Fruit fly (Drosophila melanogaster): Measurements from ENCODE around the gene CG8852.

Gene CG8852

DNA sequence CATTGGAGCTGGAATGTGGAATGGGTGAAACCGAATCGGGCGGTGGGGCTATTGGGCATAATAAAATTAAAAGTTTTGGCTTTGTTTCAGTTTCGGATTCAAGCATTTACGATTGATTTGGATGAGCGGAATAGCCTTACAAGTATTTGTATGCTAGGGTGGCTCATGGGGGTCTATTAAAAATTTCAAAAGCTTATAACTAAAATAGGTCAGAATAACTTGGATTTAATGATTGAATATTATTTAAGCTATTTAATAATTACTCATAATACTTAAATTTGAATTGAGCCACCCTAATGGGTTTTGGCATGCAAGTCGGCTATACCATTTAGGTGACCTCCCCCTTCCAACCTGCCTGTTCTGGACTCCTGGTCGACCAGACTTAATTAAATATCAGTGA lies 34.7 kb downstream of the CG8852 start (continued):
- TF ChIP-seq Fer3 (tag; optimal IDR thresholded peaks at IDR 0.05), result no peak
- no peak for TF ChIP-seq Dad (GFP tag; optimal IDR thresholded peaks at IDR 0.05)
- TF ChIP-seq CG17359 (tag; optimal IDR thresholded peaks at IDR 0.05), result peak; percentile 1
- peak; percentile 30 for TF ChIP-seq Blimp-1 (GFP tag; optimal IDR thresholded peaks at IDR 0.05)
- 0 out of 2 replicates have a peak, but pooled peaks have one; percentile 22 for TF ChIP-seq CG31441 (GFP tag; IDR thresholded peaks at IDR 0.05)
- TF ChIP-seq CG8290 (GFP tag; optimal IDR thresholded peaks at IDR 0.05), result no peak
- no peak for TF ChIP-seq CG8290 (tag; optimal IDR thresholded peaks at IDR 0.05)
- peak; percentile 9 for TF ChIP-seq CG1603 (tag; optimal IDR thresholded peaks at IDR 0.05)
- no peak for TF ChIP-seq CG4282 (GFP tag; optimal IDR thresholded peaks at IDR 0.05)
- peak; percentile 44; the same call in 1 of the 2 replicates for TF ChIP-seq Rfx (GFP tag; IDR thresholded peaks at IDR 0.05)
- TF ChIP-seq gem (tag; optimal IDR thresholded peaks at IDR 0.05), result peak; percentile 50
- TF ChIP-seq Sox102F (GFP tag; optimal IDR thresholded peaks at IDR 0.05), result peak; percentile 33
- no peak for TF ChIP-seq amos (GFP tag; IDR thresholded peaks at IDR 0.05; ENCODE audit: partially characterized antibody)
- TF ChIP-seq sqz (GFP tag; optimal IDR thresholded peaks at IDR 0.05), result no peak
- TF ChIP-seq kay (GFP tag; optimal IDR thresholded peaks at IDR 0.05), result no peak
- TF ChIP-seq Sox100B (GFP tag; optimal IDR thresholded peaks at IDR 0.05), result peak; percentile 3
- TF ChIP-seq cas (GFP tag; IDR thresholded peaks at IDR 0.05), result no peak
- TF ChIP-seq hkb (optimal IDR thresholded peaks at IDR 0.05), result no peak
- 0 out of 2 replicates have a peak, but pooled peaks have one; percentile 42 for TF ChIP-seq hkb (GFP tag; IDR thresholded peaks at IDR 0.05)
- TF ChIP-seq sisA (GFP tag; IDR thresholded peaks at IDR 0.05), result no peak
- TF ChIP-seq PHDP (tag; optimal IDR thresholded peaks at IDR 0.05), result peak; percentile 45
- TF ChIP-seq CG10543 (GFP tag; optimal IDR thresholded peaks at IDR 0.05), result no peak
- TF ChIP-seq Hmr (GFP tag; optimal IDR thresholded peaks at IDR 0.05), result peak; percentile 2
- TF ChIP-seq Eip74EF (GFP tag; optimal IDR thresholded peaks at IDR 0.05), result no peak
- TF ChIP-seq CG18262 (tag; optimal IDR thresholded peaks at IDR 0.05), result peak; percentile 14
- TF ChIP-seq CG6254 (GFP tag; optimal IDR thresholded peaks at IDR 0.05), result no peak
- TF ChIP-seq YL-1 (GFP tag; optimal IDR thresholded peaks at IDR 0.05), result no peak
- TF ChIP-seq sens (GFP tag), result peak; percentile 62
- TF ChIP-seq CG11504 (tag; optimal IDR thresholded peaks at IDR 0.05), result peak; percentile 7
- TF ChIP-seq sr (GFP tag; IDR thresholded peaks at IDR 0.05), result no peak
- no peak for TF ChIP-seq pan (optimal IDR thresholded peaks at IDR 0.05)
- peak in 1 of 2 experiments; percentile 44 for TF ChIP-seq pan (GFP tag; optimal IDR thresholded peaks at IDR 0.05 in 1 of 2, IDR thresholded peaks at IDR 0.05 in 1 of 2)
- no peak for TF ChIP-seq cato (GFP tag; optimal IDR thresholded peaks at IDR 0.05; ENCODE audit: borderline replicate concordance)
- peak in 1 of 2 experiments; percentile 21 for TF ChIP-seq Hr51 (GFP tag; optimal IDR thresholded peaks at IDR 0.05)
- 0 out of 2 replicates have a peak, but pooled peaks have one; percentile 9 for TF ChIP-seq Nf-YA (GFP tag; IDR thresholded peaks at IDR 0.05)
- no peak for TF ChIP-seq CG11456 (GFP tag; IDR thresholded peaks at IDR 0.05)
- TF ChIP-seq tll (GFP tag; optimal IDR thresholded peaks at IDR 0.05), result no peak
- TF ChIP-seq Dbx (GFP tag; IDR thresholded peaks at IDR 0.05), result no peak
- no peak for TF ChIP-seq crc (GFP tag; optimal IDR thresholded peaks at IDR 0.05)

- TF ChIP-seq CG7928 (GFP tag; optimal IDR thresholded peaks at IDR 0.05), result no peak
- peak; percentile 57; the same call in 1 of the 3 replicates for TF ChIP-seq CG17361 (GFP tag; IDR thresholded peaks at IDR 0.05)
- no peak for TF ChIP-seq dysf (GFP tag; IDR thresholded peaks at IDR 0.05)
- TF ChIP-seq bsh (GFP tag; optimal IDR thresholded peaks at IDR 0.05), result peak in 1 of 2 experiments; percentile 3
Observed at dm6 chr2L:3562435-3562834, 37.5 kb downstream of the CG8852 start.

Measured in whole organism, embryonic.